Worm (Caenorhabditis elegans) whole organism, L2 larva: ENCODE data around the gene prx-5.

ENCODE experiments used
- alr-1 ChIP-seq: fragments of 150-350 bp; optimal IDR thresholded peaks from 2 replicates; lab custom pipeline; 2014; ENCODE audit warnings: missing biosample characterization, missing genetic modification characterization
- lin-13 ChIP-seq: fragments of 150-350 bp; optimal IDR thresholded peaks from 2 replicates; lab custom pipeline; 2014; ENCODE audit warnings: missing biosample characterization, missing genetic modification reagents, missing genetic modification characterization

DNA sequence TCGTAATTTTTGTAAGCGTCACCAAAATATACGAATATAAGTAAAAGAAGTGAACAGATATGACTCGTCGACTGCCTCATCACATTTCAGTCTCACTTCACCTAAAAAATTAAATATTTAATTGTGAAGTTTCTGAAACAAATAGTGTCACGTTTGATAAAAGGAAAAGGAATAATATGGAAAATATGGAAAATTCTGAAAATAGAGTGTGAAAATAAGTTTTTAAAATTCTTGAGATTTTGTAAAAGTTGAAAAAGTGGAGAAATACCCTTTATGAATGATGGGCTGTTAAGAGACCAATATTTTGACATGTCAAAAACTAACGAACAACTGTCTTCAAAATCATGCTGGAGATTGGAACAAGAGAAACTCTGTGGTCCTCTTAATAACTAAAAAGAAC is 22.1 kb downstream of the prx-5 start, which contains the start of gene T01B7.9:
- no peak for TF ChIP-seq lin-13
- TF ChIP-seq alr-1 = no peak
